Worm (Caenorhabditis elegans) whole organism, L2 larva: ENCODE results near the gene F31E9.3.

ENCODE experiments used
- C34F6.9 ChIP-seq: fragments of 150-350 bp; optimal IDR thresholded peaks from 2 replicates; lab custom pipeline; 2014; ENCODE audit warnings: missing biosample characterization, missing genetic modification characterization
- R02D3.7 ChIP-seq: fragments of 150-350 bp; optimal IDR thresholded peaks from 2 replicates; lab custom pipeline; 2014; ENCODE audit warnings: missing biosample characterization, missing genetic modification characterization
- Y55F3AM.14 ChIP-seq: fragments of 200-800 bp; sonication (Bioruptor generic); optimal IDR thresholded peaks from 2 replicates; lab custom pipeline; 2018; ENCODE audit warnings: mild to moderate bottlenecking, missing genetic modification characterization, missing compliant biosample characterization
- alr-1 ChIP-seq: fragments of 150-350 bp; optimal IDR thresholded peaks from 2 replicates; lab custom pipeline; 2014; ENCODE audit warnings: missing biosample characterization, missing genetic modification characterization
- blmp-1 ChIP-seq: sonication (generic microtip); optimal IDR thresholded peaks from 2 replicates; lab custom pipeline; 2017; ENCODE audit warnings: missing genetic modification characterization, mild to moderate bottlenecking, missing compliant biosample characterization, antibody characterized with exemption, moderate library complexity; ENCODE audit not compliant: insufficient read depth
- ceh-16 ChIP-seq: fragments of 150-350 bp; optimal IDR thresholded peaks from 2 replicates; lab custom pipeline; 2014; ENCODE audit warnings: missing biosample characterization, missing genetic modification characterization
- ceh-82 ChIP-seq: fragments of 150-350 bp; optimal IDR thresholded peaks from 2 replicates; lab custom pipeline; 2014; ENCODE audit warnings: missing biosample characterization, missing genetic modification characterization
- crh-2 ChIP-seq: sonication (generic microtip); optimal IDR thresholded peaks from 2 replicates; lab custom pipeline; 2017; ENCODE audit warnings: missing biosample characterization, missing genetic modification characterization
- dmd-4 ChIP-seq: sonication (generic microtip); optimal IDR thresholded peaks from 2 replicates; lab custom pipeline; 2017; ENCODE audit warnings: missing biosample characterization, missing genetic modification characterization
- egl-27 ChIP-seq: sonication (generic microtip); optimal IDR thresholded peaks from 3 replicates; lab custom pipeline; 2017; ENCODE audit warnings: missing biosample characterization, missing genetic modification reagents, missing genetic modification characterization
- elt-3 ChIP-seq: sonication (generic microtip); optimal IDR thresholded peaks from 2 replicates; lab custom pipeline; 2017; ENCODE audit warnings: missing biosample characterization, missing genetic modification characterization
- fos-1 ChIP-seq: fragments of 150-350 bp; optimal IDR thresholded peaks from 2 replicates; lab custom pipeline; 2014; ENCODE audit warnings: missing biosample characterization, missing genetic modification characterization
- gmeb-1 ChIP-seq: fragments of 150-350 bp; optimal IDR thresholded peaks from 2 replicates; lab custom pipeline; 2014; ENCODE audit warnings: missing biosample characterization, missing genetic modification characterization
- lin-11 ChIP-seq: fragments of 150-350 bp; sonication (generic microtip); optimal IDR thresholded peaks from 2 replicates; lab custom pipeline; 2014; ENCODE audit warnings: missing biosample characterization, missing genetic modification characterization, inconsistent platforms, mixed read lengths
- lin-13 ChIP-seq: fragments of 150-350 bp; optimal IDR thresholded peaks from 2 replicates; lab custom pipeline; 2014; ENCODE audit warnings: missing biosample characterization, missing genetic modification reagents, missing genetic modification characterization
- lin-39 ChIP-seq: fragments of 150-350 bp; optimal IDR thresholded peaks from 2 replicates; lab custom pipeline; 2014; ENCODE audit warnings: missing biosample characterization, missing genetic modification reagents, missing genetic modification characterization
- lsy-2 ChIP-seq, 2 experiments: fragments of 150-350 bp in 1 of 2; sonication (generic microtip) in 1 of 2; optimal IDR thresholded peaks; 2 replicates each; lab custom pipeline; 2014 to 2017; ENCODE audit warnings: missing biosample characterization in 2 of 2, missing genetic modification characterization in 2 of 2
- mab-5 ChIP-seq: fragments of 150-350 bp; optimal IDR thresholded peaks from 2 replicates; lab custom pipeline; 2014; ENCODE audit warnings: missing biosample characterization, missing genetic modification characterization
- mbf-1 ChIP-seq: sonication (generic microtip); optimal IDR thresholded peaks from 2 replicates; lab custom pipeline; 2017; ENCODE audit warnings: missing biosample characterization, missing genetic modification characterization
- mdl-1 ChIP-seq, 2 experiments: fragments of 150-350 bp in 1 of 2; sonication (generic microtip) in 1 of 2; optimal IDR thresholded peaks; 2 replicates each; lab custom pipeline; 2017; ENCODE audit warnings: missing biosample characterization in 2 of 2, missing genetic modification characterization in 2 of 2
- nhr-10 ChIP-seq: sonication (generic microtip); optimal IDR thresholded peaks from 2 replicates; lab custom pipeline; 2017; ENCODE audit warnings: missing biosample characterization, missing genetic modification characterization
- nhr-11 ChIP-seq: fragments of 150-350 bp; optimal IDR thresholded peaks from 2 replicates; lab custom pipeline; 2014; ENCODE audit warnings: missing biosample characterization, missing genetic modification characterization
- nhr-129 ChIP-seq: fragments of 150-350 bp; optimal IDR thresholded peaks from 2 replicates; lab custom pipeline; 2014; ENCODE audit warnings: missing biosample characterization, missing genetic modification characterization
- nhr-21 ChIP-seq: fragments of 150-350 bp; optimal IDR thresholded peaks from 2 replicates; lab custom pipeline; 2014; ENCODE audit warnings: missing biosample characterization, missing genetic modification characterization
- nhr-237 ChIP-seq: fragments of 150-350 bp; optimal IDR thresholded peaks from 2 replicates; lab custom pipeline; 2014; ENCODE audit warnings: missing biosample characterization, missing genetic modification characterization
- nhr-25 ChIP-seq: fragments of 150-350 bp; sonication (generic microtip); optimal IDR thresholded peaks from 3 replicates; lab custom pipeline; 2014; ENCODE audit warnings: missing biosample characterization, missing genetic modification characterization
- nhr-6 ChIP-seq: fragments of 150-350 bp; optimal IDR thresholded peaks from 2 replicates; lab custom pipeline; 2014; ENCODE audit warnings: missing biosample characterization, missing genetic modification characterization
- nhr-77 ChIP-seq: fragments of 150-350 bp; optimal IDR thresholded peaks from 2 replicates; lab custom pipeline; 2014; ENCODE audit warnings: missing biosample characterization, missing genetic modification characterization
- peb-1 ChIP-seq: fragments of 150-350 bp; optimal IDR thresholded peaks from 2 replicates; lab custom pipeline; 2014; ENCODE audit warnings: missing biosample characterization, missing genetic modification characterization
- skn-1 ChIP-seq: sonication (generic microtip); optimal IDR thresholded peaks from 2 replicates; lab custom pipeline; 2017; ENCODE audit warnings: missing biosample characterization, missing genetic modification characterization
- sma-3 ChIP-seq: sonication (generic microtip); optimal IDR thresholded peaks from 2 replicates; lab custom pipeline; 2016; ENCODE audit warnings: missing genetic modification reagents, missing genetic modification characterization, missing compliant biosample characterization
- snpc-4 ChIP-seq: fragments of 150-350 bp; optimal IDR thresholded peaks from 2 replicates; lab custom pipeline; 2014; ENCODE audit warnings: missing biosample characterization, missing genetic modification characterization
- unc-39 ChIP-seq: fragments of 150-350 bp; optimal IDR thresholded peaks from 2 replicates; lab custom pipeline; 2014; ENCODE audit warnings: missing biosample characterization, missing genetic modification characterization
- unc-55 ChIP-seq: fragments of 150-350 bp; sonication (generic microtip); optimal IDR thresholded peaks from 3 replicates; lab custom pipeline; 2014; ENCODE audit warnings: missing biosample characterization, missing genetic modification reagents, missing genetic modification characterization
- unc-62 ChIP-seq: fragments of 150-350 bp; optimal IDR thresholded peaks from 2 replicates; lab custom pipeline; 2014; ENCODE audit warnings: missing biosample characterization, missing genetic modification reagents, missing genetic modification characterization
- zag-1 ChIP-seq: fragments of 150-350 bp; optimal IDR thresholded peaks from 2 replicates; lab custom pipeline; 2014; ENCODE audit warnings: missing biosample characterization, missing genetic modification characterization
- ztf-1 ChIP-seq: fragments of 200-800 bp; sonication (Bioruptor generic); conservative IDR thresholded peaks from 2 replicates; pipeline ENCODE4 v1.3.6; 2022; ENCODE audit warnings: missing genetic modification characterization, missing compliant biosample characterization
- ztf-11 ChIP-seq: sonication (generic microtip); optimal IDR thresholded peaks from 2 replicates; lab custom pipeline; 2017; ENCODE audit warnings: missing biosample characterization, missing genetic modification characterization
- ztf-4 ChIP-seq: fragments of 150-350 bp; optimal IDR thresholded peaks from 2 replicates; lab custom pipeline; 2014; ENCODE audit warnings: missing biosample characterization, missing genetic modification characterization

F31E9.3 gene

DNA sequence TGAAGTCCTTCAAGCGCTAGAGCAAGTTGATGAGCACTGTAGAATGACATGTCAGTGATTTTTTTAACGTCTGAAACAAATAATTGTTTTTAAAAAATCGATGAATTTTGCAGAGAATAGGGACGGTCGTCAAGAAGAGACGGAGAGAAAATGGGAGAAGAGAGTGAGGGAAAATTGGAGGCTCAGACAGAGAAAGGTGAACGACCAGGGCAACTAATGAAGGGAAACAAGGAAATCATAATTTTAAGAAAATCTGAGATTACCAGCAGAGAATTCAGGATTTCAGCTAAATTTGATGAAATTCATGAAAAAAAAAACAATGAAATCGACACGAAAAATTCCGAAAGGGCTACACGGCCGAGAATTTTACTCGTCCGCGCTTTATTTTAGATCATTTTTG lies 7.3 kb upstream of the F31E9.3 start, which contains the start of gene F31E9.6:
Gene F31E9.6, minus strand, starts transcription at position 91 of the 400 bp plus-strand sequence.
- TF ChIP-seq Y55F3AM.14 (no peak), nhr-6 (tag; lab: Kevin White, UChicago) (no peak), mdl-1 (tag; optimal IDR thresholded peaks at IDR 0.05; lab: Kevin White, UChicago) (no peak), nhr-11 (tag; lab: Kevin White, UChicago) (no peak), C34F6.9 (tag; lab: Kevin White, UChicago) (no peak), ceh-82 (tag; lab: Kevin White, UChicago) (no peak), snpc-4 (tag; lab: Kevin White, UChicago) (no peak), blmp-1 (tag; lab: Kevin White, UChicago) (no peak), mbf-1 (tag; lab: Kevin White, UChicago) (no peak), dmd-4 (tag; lab: Kevin White, UChicago) (no peak)
- TF ChIP-seq, all 48 proteins: peak for 0

DNA sequence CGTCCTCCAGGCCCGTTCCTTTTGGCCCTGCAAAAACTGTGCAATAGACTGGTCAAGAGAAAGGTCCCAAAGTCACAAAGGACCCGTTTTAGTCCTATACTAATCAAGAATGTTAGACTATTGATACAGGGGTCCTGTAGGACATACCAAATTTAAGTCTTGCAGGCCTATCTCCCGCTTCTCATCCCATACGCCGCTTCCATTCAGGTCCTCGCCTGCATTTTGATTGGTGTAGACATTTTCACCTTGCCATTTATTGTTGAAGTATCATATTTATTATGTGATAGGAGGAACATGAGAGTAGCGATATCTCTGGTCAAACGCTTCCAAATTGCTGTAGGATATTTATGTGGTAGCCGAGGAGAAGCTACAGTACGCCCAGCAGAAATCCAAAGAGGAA lies 5.1 kb upstream of the F31E9.3 start:
- TF ChIP-seq Y55F3AM.14: no peak
- TF ChIP-seq gmeb-1 (tag; lab: Kevin White, UChicago): no peak
- TF ChIP-seq nhr-237 (tag; lab: Kevin White, UChicago): no peak
- no peak for TF ChIP-seq zag-1
- TF ChIP-seq unc-62: no peak
- no peak for TF ChIP-seq unc-39 (tag; lab: Kevin White, UChicago)
- TF ChIP-seq nhr-129 (tag; lab: Kevin White, UChicago): no peak
- TF ChIP-seq nhr-11 (tag; lab: Kevin White, UChicago): no peak
- TF ChIP-seq egl-27 (tag; lab: Kevin White, UChicago): no peak
- TF ChIP-seq lin-11: no peak

DNA sequence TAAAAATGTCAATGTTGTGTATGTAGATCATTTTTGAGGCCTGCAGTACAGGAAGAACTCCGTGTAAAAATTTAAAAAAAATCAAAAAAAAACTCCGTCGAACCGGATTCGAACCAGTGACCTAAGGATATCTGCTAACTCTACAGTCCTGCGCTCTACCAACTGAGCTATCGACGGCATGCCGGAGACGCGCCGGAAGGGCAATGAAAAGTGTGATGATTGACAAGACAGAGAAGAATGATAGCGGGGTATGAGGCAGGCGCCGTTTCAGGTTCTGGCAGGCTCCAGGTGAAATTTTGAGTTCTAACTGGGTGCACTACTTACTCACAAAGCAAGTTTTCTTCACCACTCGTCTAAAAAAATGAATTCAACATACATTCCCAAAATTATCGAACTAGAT lies 4.6 kb upstream of the F31E9.3 start, which contains the start of gene srz-58:
Gene srz-58, plus strand, starts transcription at position 362 of the 400 bp plus-strand sequence.
- TF ChIP-seq nhr-21 (no peak), gmeb-1 (tag; lab: Kevin White, UChicago) (no peak), snpc-4 (tag; lab: Kevin White, UChicago) (no peak), skn-1 (tag; lab: Kevin White, UChicago) (no peak), peb-1 (tag; lab: Kevin White, UChicago) (no peak), nhr-129 (tag; lab: Kevin White, UChicago) (no peak), zag-1 (no peak), lin-11 (no peak), ztf-11 (tag; lab: Kevin White, UChicago) (no peak), mab-5 (tag; lab: Kevin White, UChicago) (no peak), fos-1 (no peak), ceh-82 (tag; lab: Kevin White, UChicago) (no peak), ztf-1 (GFP tag; lab: Robert Waterston, UW) (no peak), lin-13 (GFP tag; lab: Kevin White, UChicago) (no peak), unc-55 (GFP tag; lab: Kevin White, UChicago) (no peak), R02D3.7 (tag; lab: Kevin White, UChicago) (no peak), lin-39 (tag; lab: Kevin White, UChicago) (no peak)

DNA sequence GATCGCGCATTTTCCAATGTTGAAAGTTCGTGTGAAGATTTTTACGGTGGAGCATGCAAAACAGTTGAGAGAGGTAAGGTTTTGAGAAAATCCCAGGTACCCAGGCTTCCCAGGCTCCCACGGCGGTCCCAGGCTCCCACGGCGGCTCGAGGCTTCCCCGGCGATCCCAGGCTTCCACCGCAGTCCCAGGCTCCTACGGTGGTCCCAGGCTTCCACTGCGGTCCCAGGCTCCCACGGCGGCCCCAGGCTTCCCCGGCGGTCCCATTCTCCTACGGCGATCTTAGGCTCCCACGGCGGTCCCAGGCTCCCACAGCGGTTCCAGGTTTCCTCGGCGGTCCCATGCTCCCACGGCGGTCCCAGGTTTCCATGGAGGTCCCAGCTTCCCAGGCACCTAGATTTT lies 1.5 kb downstream of the F31E9.3 start:
- no peak for TF ChIP-seq nhr-237 (tag; lab: Kevin White, UChicago)

DNA sequence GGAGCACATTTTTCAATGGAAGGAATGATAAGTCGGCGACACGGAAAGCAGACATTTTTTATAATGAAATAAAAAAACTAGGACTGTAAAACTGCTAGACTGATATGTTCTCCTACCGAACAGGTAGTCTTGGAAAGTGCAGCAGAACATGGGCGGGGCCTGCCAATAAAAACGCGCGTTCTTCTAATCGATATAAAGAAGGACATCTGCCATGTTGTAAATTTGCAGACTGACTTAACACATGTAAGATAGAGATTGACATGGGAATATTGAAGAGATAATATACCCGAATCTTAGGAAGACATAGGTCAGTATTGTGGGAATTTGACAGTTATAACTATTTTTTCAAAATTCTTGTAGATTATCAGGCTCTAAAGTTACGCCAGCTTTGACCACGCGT lies 5.5 kb downstream of the F31E9.3 start, which contains the start of gene sdz-16:
Gene sdz-16, minus strand, starts transcription at position 101 of the 400 bp plus-strand sequence.
- TF ChIP-seq dmd-4 (tag; lab: Kevin White, UChicago) (no peak), snpc-4 (tag; lab: Kevin White, UChicago) (no peak), ztf-4 (no peak), nhr-6 (tag; lab: Kevin White, UChicago) (no peak), Y55F3AM.14 (no peak), ztf-1 (GFP tag; lab: Robert Waterston, UW) (no peak), sma-3 (GFP tag; lab: Kevin White, UChicago) (no peak), unc-39 (tag; lab: Kevin White, UChicago) (no peak), fos-1 (no peak)
- TF ChIP-seq, all 48 proteins: peak for 0

DNA sequence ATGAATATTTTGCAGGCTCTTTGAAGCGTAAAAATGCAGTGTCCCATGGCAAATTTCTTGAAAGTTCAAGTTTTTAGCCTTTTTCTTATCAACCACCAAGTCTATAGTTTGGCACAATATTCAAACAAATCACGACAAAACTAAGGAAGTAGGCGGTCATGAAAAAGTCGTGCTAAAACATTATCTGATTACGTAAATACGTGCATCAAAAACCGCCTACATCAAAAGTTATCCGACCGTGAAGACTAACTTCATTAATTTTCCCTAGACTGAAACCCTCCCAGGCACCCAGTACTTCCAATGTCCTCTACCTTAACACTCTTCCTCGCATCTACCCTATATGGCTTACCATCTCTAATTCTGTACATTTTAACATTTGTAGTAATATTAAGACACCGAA lies 6.1 kb downstream of the F31E9.3 start, which contains the start of gene srg-44:
Gene srg-44, plus strand, starts transcription at position 301 of the 400 bp plus-strand sequence.
- TF ChIP-seq unc-39 (tag; lab: Kevin White, UChicago) (no peak), alr-1 (tag; lab: Kevin White, UChicago) (no peak), skn-1 (tag; lab: Kevin White, UChicago) (no peak), lin-39 (tag; lab: Kevin White, UChicago) (no peak), nhr-77 (tag; lab: Kevin White, UChicago) (no peak), elt-3 (tag; lab: Kevin White, UChicago) (no peak), ceh-82 (tag; lab: Kevin White, UChicago) (no peak), nhr-25 (tag; lab: Kevin White, UChicago) (no peak), gmeb-1 (tag; lab: Kevin White, UChicago) (no peak), blmp-1 (tag; lab: Kevin White, UChicago) (no peak), crh-2 (tag; lab: Kevin White, UChicago) (no peak), snpc-4 (tag; lab: Kevin White, UChicago) (no peak), nhr-6 (tag; lab: Kevin White, UChicago) (no peak), nhr-10 (tag; lab: Kevin White, UChicago) (no peak), egl-27 (tag; lab: Kevin White, UChicago) (no peak), nhr-11 (tag; lab: Kevin White, UChicago) (no peak), lsy-2 (tag; optimal IDR thresholded peaks at IDR 0.05; lab: Kevin White, UChicago) (no peak), fos-1 (no peak), ceh-16 (no peak)
